Worm (Caenorhabditis elegans): ENCODE results near the gene Y51H7C.10.

DNA sequence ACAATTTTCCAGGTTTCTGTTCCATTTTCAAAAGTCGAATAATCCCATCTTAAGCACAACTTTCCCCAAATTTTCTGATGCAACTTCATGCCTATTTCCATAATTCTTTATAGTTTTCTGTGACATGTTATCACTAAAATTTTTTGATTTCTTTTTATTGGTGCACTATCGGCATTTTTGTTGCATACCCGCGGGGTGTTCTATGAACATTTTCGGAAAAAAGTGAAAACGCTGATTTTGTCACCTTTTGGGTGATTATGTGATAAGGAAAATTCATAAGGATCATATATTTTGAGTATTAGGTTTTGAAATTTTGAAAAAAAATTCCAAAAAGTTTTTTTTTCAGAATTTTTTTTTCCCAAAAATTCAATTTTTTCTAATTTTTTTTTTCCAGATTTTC lies 37.1 kb downstream of the Y51H7C.10 start, which contains the start of gene aat-7:
- TF ChIP-seq ztf-11 (tag; optimal IDR thresholded peaks at IDR 0.05) (no peak), mep-1 (tag; optimal IDR thresholded peaks at IDR 0.05) (no peak), Y48G9A.11 (GFP tag; IDR thresholded peaks at IDR 0.05) (no peak)

All from whole organism, L4 larva.